Worm (Caenorhabditis elegans): ENCODE data around the gene cyh-1.
"Not testable (repeated sequence)": the region's sequence is repeated elsewhere in the genome, so short reads cannot be mapped to it uniquely, and the experiment has no call there.

Gene cyh-1

DNA sequence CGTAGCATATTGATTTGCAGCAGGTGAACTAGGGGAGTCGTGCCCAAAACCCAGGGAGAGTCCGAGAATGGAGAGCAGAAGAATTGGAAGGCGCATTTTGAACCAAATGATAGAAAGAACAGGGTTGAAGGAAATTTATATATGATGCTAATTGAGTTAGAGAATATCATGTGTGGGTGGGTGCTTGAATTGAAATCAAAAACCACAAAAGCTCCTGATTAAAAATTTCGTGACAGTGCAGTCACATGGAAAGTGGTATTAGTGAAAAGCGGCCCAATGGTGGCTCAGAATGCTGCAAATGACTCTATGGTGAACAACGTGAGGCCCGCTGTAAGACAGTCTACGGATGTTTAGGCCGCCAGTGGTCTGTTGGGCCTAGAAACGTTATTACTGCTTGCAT lies 43.2 kb upstream of the cyh-1 start, which contains the start of gene C16C8.8:
C16C8.8 (minus strand) TSS at position 101 of the 400 bp plus-strand sequence.
- TF ChIP-seq drap-1 (GFP tag; optimal IDR thresholded peaks at IDR 0.05) = no peak
- no peak for TF ChIP-seq zip-8 (tag; optimal IDR thresholded peaks at IDR 0.05)
- no peak for TF ChIP-seq unc-39 (tag; optimal IDR thresholded peaks at IDR 0.05)
- TF ChIP-seq elt-3 (tag; optimal IDR thresholded peaks at IDR 0.05) = no peak

DNA sequence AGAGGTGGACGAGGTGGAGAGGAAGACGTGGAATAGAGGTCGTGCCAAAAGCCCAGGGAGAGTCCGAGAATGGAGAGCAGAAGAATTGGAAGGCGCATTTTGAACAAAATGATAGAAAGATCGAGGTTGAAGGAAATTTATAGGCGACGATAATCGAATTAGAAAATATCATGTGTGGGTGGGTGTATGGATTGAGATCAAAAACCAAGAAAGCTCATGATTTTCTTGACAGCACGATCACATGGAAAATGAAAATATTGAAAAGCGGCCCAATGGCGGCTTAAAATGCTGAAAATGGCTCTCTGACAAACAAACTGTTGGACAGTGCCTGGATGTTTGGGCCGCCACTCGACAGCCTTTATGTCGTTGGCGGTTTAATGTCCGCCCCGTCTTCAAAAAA lies 41.7 kb upstream of the cyh-1 start, which contains the start of gene C16C8.9:
C16C8.9 (minus strand) TSS at position 101 of the 400 bp plus-strand sequence.
- TF ChIP-seq drap-1 (GFP tag; optimal IDR thresholded peaks at IDR 0.05) (no peak), pha-4 (tag; optimal IDR thresholded peaks at IDR 0.05) (no peak), snpc-4 (tag; optimal IDR thresholded peaks at IDR 0.05) (no peak), hlh-1 (tag; optimal IDR thresholded peaks at IDR 0.05) (no peak), unc-120 (tag; optimal IDR thresholded peaks at IDR 0.05; ENCODE audit: poor library complexity, severe bottlenecking) (no peak), ztf-11 (tag; optimal IDR thresholded peaks at IDR 0.05) (no peak), ceh-43 (GFP tag; optimal IDR thresholded peaks at IDR 0.05) (no peak), mls-2 (tag; optimal IDR thresholded peaks at IDR 0.05) (no peak)

DNA sequence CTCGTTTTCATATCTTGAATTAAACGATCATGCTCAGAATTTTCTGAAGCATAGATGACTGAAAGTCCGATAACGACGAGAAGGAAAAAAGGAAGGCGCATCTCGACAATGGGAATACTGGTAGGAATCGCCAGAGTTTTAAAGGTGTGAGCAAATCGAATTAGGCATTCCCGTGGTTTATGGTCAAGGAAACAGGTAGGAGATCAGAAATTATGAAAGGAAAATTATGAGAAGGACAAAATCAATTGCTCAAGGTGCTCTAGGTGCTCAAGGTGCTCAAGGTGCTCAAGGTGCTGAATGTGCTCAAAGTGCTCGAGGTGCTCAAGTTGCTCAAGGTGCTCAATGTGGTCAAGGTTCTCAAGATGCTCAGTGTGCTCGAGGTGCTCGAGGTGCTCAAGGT lies 40.2 kb upstream of the cyh-1 start, which contains the start of gene C16C8.10:
C16C8.10 (minus strand) TSS at position 101 of the 400 bp plus-strand sequence.
- TF ChIP-seq mep-1 (tag; optimal IDR thresholded peaks at IDR 0.05); M03D4.4 (tag; optimal IDR thresholded peaks at IDR 0.05); bed-3 (GFP tag; optimal IDR thresholded peaks at IDR 0.05): not testable (repeated sequence)

DNA sequence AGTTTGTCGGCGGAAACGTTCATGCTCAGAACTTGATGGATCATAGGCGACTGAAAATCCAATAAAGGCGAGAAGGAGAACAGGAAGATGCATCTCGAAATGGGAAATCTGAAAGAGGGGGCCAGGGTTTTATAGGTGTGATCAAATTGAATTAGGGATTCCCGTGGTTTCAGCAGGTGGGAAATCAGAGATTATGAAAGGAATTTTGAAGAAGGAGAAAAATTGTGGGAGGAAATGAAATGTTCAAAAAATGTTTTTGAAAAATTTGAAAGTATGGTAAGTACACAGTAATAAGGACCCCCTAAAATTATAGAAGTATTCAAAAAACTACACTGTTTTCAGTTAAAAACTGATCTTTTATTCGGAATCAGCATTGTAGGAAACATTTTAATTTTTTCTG lies 34.3 kb upstream of the cyh-1 start, which contains the start of gene Y49F6B.20:
Y49F6B.20 (minus strand) TSS at position 101 of the 400 bp plus-strand sequence.
- no peak for TF ChIP-seq snpc-4 (tag; optimal IDR thresholded peaks at IDR 0.05)
- TF ChIP-seq elt-1 (tag; optimal IDR thresholded peaks at IDR 0.05; ENCODE audit: borderline replicate concordance, insufficient read depth) = no peak
- TF ChIP-seq nhr-76 (tag; optimal IDR thresholded peaks at IDR 0.05) = no peak
- no peak for TF ChIP-seq lin-13 (tag; optimal IDR thresholded peaks at IDR 0.05)
- TF ChIP-seq sem-2 (GFP tag; optimal IDR thresholded peaks at IDR 0.05) = no peak
- no peak for TF ChIP-seq sptf-1 (tag; optimal IDR thresholded peaks at IDR 0.05)
- no peak for TF ChIP-seq ceh-43 (GFP tag; optimal IDR thresholded peaks at IDR 0.05)
- no peak for TF ChIP-seq nhr-237 (tag; optimal IDR thresholded peaks at IDR 0.05)
- no peak for TF ChIP-seq unc-62 (GFP tag; optimal IDR thresholded peaks at IDR 0.05)
- TF ChIP-seq nhr-2 (tag; optimal IDR thresholded peaks at IDR 0.05) = no peak
- no peak for TF ChIP-seq ham-2 (GFP tag; optimal IDR thresholded peaks at IDR 0.05)
- TF ChIP-seq ztf-11 (tag; optimal IDR thresholded peaks at IDR 0.05) = no peak
- no peak for TF ChIP-seq pha-4 (tag; optimal IDR thresholded peaks at IDR 0.05)
- TF ChIP-seq flh-1 (GFP tag; optimal IDR thresholded peaks at IDR 0.05) = no peak
- no peak for TF ChIP-seq unc-39 (tag; optimal IDR thresholded peaks at IDR 0.05)
- no peak for TF ChIP-seq nhr-28 (tag; optimal IDR thresholded peaks at IDR 0.05)
- no peak for TF ChIP-seq ceh-83 (GFP tag; optimal IDR thresholded peaks at IDR 0.05)
- TF ChIP-seq ceh-39 (tag; optimal IDR thresholded peaks at IDR 0.05) = no peak
- TF ChIP-seq cnd-1 (tag; optimal IDR thresholded peaks at IDR 0.05) = no peak

DNA sequence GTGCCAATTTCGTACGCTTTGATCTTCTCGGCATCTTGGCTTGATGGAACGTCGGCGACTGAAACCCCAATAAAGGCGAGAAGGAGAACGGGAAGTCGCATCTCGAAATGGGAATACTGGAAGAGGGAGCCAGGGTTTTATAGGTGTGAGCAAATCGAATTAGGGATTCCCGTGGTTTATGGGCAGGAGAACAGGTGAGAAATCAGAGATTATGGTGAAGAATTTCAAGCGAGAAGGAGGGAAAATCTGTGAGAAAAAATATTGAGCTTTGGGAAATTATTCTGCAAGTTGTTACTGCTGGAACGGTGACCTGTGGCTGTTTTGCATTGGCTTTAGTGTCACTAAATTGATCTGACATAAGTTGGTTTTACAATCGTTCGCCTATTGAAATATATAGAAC lies 33.2 kb upstream of the cyh-1 start, which contains the start of gene Y49F6B.13:
Y49F6B.13 (minus strand) TSS at position 101 of the 400 bp plus-strand sequence.
- TF ChIP-seq ceh-83 (GFP tag; optimal IDR thresholded peaks at IDR 0.05) (no peak), unc-120 (tag; optimal IDR thresholded peaks at IDR 0.05; ENCODE audit: poor library complexity, severe bottlenecking) (no peak), bed-3 (GFP tag; optimal IDR thresholded peaks at IDR 0.05) (no peak), nhr-76 (tag; optimal IDR thresholded peaks at IDR 0.05) (no peak), nhr-237 (tag; optimal IDR thresholded peaks at IDR 0.05) (no peak), cnd-1 (tag; optimal IDR thresholded peaks at IDR 0.05) (no peak), ztf-11 (tag; optimal IDR thresholded peaks at IDR 0.05) (no peak), sem-2 (GFP tag; optimal IDR thresholded peaks at IDR 0.05) (no peak)

DNA sequence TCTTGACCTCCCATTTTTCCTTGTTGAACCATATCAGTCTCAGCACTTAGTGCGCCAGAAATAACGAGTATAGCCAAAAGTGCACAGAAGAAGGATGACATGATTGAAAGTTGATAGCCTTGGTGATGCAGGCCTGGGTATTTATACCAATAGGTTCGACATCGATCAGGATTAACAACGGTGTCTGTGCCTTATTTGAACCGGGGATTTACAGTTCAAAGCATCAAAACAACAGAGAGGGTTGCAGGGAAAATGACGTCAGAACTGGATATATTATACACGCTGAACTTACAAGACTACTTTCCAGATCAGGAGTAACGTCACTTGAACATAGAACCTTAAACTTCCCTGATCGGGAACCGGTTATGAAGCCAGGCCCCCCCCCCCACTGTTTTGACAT lies 32.5 kb upstream of the cyh-1 start, which contains the start of gene Y49F6B.12:
Y49F6B.12 (minus strand) TSS at position 101 of the 400 bp plus-strand sequence.
- TF ChIP-seq sptf-1 (tag; optimal IDR thresholded peaks at IDR 0.05) (no peak), elt-1 (tag; optimal IDR thresholded peaks at IDR 0.05; ENCODE audit: borderline replicate concordance, insufficient read depth) (no peak), lsy-2 (tag; optimal IDR thresholded peaks at IDR 0.05) (no peak), unc-62 (GFP tag; optimal IDR thresholded peaks at IDR 0.05) (no peak), bed-3 (GFP tag; optimal IDR thresholded peaks at IDR 0.05) (no peak), mep-1 (tag; optimal IDR thresholded peaks at IDR 0.05) (no peak), snpc-4 (tag; optimal IDR thresholded peaks at IDR 0.05) (no peak), mab-5 (tag; optimal IDR thresholded peaks at IDR 0.05) (no peak), nhr-237 (tag; optimal IDR thresholded peaks at IDR 0.05) (no peak), ceh-39 (tag; optimal IDR thresholded peaks at IDR 0.05) (no peak), flh-1 (GFP tag; optimal IDR thresholded peaks at IDR 0.05) (no peak)
